Worm (Caenorhabditis elegans): ENCODE measurements around the gene F56B3.6.

Gene F56B3.6

DNA sequence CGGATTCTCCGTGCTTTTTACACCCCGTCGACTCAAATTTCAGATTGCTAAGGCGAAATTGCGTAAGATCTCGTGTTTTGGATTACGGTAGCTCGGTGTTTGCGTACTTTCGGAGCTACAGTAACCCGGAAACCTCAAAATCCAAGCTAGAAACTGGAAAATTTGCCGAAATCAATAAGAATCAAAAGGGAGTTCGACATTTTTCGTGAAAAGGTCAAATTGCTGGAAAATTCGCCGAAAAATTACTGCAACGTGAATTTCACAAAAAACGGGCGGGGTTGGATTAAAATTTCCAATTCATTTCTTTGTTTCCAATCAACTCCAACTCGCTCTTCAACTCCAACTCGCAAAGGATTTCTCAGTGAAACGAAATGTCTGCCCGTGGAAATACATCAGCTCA is at the start of gene F56B3.6:
Gene F56B3.6 (plus strand): TSS at position 301 of the 400 bp plus-strand sequence.
- TF ChIP-seq nhr-85 (tag), result no peak
- no peak for TF ChIP-seq skn-1 (tag; optimal IDR thresholded peaks at IDR 0.05)
- TF ChIP-seq efl-1 (optimal IDR thresholded peaks at IDR 0.05), result no peak
- no peak for TF ChIP-seq efl-1 (GFP tag; optimal IDR thresholded peaks at IDR 0.05 in 1 of 2)
- TF ChIP-seq unc-86 (tag; optimal IDR thresholded peaks at IDR 0.05), result no peak
- no peak for TF ChIP-seq ceh-63 (GFP tag; optimal IDR thresholded peaks at IDR 0.05)
- TF ChIP-seq nhr-77 (tag; optimal IDR thresholded peaks at IDR 0.05), result no peak
- no peak for TF ChIP-seq fkh-8 (tag; optimal IDR thresholded peaks at IDR 0.05)
- no peak for TF ChIP-seq zip-4 (GFP tag; optimal IDR thresholded peaks at IDR 0.05)
- no peak for TF ChIP-seq hlh-4 (tag; optimal IDR thresholded peaks at IDR 0.05)
- TF ChIP-seq rnt-1 (tag; optimal IDR thresholded peaks at IDR 0.05), result no peak
- TF ChIP-seq efl-3 (GFP tag; optimal IDR thresholded peaks at IDR 0.05), result no peak
- no peak for TF ChIP-seq C16A3.4 (tag; optimal IDR thresholded peaks at IDR 0.05)
- no peak for TF ChIP-seq unc-98 (GFP tag; IDR thresholded peaks at IDR 0.05)
- no peak for TF ChIP-seq pag-3 (tag; optimal IDR thresholded peaks at IDR 0.05; ENCODE audit: borderline replicate concordance, insufficient read depth)
- no peak for TF ChIP-seq alr-1 (tag; optimal IDR thresholded peaks at IDR 0.05; ENCODE audit: borderline replicate concordance)
- no peak for TF ChIP-seq lin-14 (GFP tag; optimal IDR thresholded peaks at IDR 0.05)
- TF ChIP-seq egl-13 (tag; optimal IDR thresholded peaks at IDR 0.05), result no peak

DNA sequence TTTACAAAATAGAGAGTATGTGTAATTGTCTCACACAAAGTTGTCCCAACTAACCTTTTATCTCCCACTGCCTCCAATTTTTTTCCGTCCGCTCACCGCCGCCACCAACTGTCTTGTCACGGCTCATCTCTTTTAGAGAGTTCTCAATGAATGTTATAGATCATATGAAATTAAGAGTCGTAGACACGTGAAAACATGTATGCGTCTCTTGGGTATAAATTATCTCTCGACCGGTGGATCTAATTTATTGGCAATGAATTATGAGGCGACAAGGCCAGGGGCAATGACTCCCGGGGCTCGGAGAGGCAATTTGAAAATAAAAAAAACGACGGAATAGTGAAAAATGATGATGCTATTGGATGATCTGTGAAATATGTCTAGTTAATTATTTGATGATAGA is 47.2 kb upstream of the F56B3.6 start:
- TF ChIP-seq nhr-20 (tag; optimal IDR thresholded peaks at IDR 0.05) (peak; percentile 29), nhr-237 (tag; optimal IDR thresholded peaks at IDR 0.05) (no peak), tbx-2 (tag; optimal IDR thresholded peaks at IDR 0.05) (peak; percentile 47), lin-15B (tag; optimal IDR thresholded peaks at IDR 0.05) (no peak), snu-23 (GFP tag; optimal IDR thresholded peaks at IDR 0.05) (peak; percentile 32), lin-14 (GFP tag; optimal IDR thresholded peaks at IDR 0.05) (peak; percentile 77), nhr-19 (GFP tag; conservative IDR thresholded peaks at IDR 0.05) (peak; percentile 47), dsc-1 (tag; optimal IDR thresholded peaks at IDR 0.05) (peak; percentile 19), nhr-71 (tag; optimal IDR thresholded peaks at IDR 0.05) (peak; percentile 81), rnt-1 (tag; optimal IDR thresholded peaks at IDR 0.05) (peak; percentile 74), lsy-2 (tag; optimal IDR thresholded peaks at IDR 0.05) (peak; percentile 5 to 13), efl-1 (optimal IDR thresholded peaks at IDR 0.05) (peak; percentile 12 to 26), efl-1 (GFP tag; optimal IDR thresholded peaks at IDR 0.05 in 1 of 2) (no peak), lin-39 (tag; optimal IDR thresholded peaks at IDR 0.05) (peak; percentile 58), nhr-47 (tag; optimal IDR thresholded peaks at IDR 0.05) (peak; percentile 10), C34B4.2 (tag; optimal IDR thresholded peaks at IDR 0.05) (no peak)

DNA sequence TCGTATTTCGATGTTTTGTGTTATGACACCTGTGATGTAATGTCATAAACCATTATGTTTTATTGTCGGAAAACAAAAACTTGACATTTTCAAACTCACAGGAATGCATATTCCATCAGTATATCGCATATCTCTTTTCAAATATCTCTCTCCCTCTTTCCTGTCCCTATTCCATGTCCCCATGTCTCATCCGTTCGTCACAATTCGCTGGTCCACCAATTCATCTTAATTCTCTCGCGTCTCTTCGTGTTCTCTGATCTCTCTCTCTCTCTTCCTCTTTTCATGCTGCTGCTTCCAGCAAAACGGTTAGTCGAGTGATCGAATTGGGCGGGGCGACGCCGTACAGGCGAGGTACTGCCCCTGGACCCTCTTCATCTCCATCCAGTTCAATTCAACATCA is 46.0 kb upstream of the F56B3.6 start:
- TF ChIP-seq egl-27 (tag; optimal IDR thresholded peaks at IDR 0.05) (no peak), lin-14 (GFP tag; optimal IDR thresholded peaks at IDR 0.05) (peak; percentile 7), rnt-1 (tag; optimal IDR thresholded peaks at IDR 0.05) (peak; percentile 2)

DNA sequence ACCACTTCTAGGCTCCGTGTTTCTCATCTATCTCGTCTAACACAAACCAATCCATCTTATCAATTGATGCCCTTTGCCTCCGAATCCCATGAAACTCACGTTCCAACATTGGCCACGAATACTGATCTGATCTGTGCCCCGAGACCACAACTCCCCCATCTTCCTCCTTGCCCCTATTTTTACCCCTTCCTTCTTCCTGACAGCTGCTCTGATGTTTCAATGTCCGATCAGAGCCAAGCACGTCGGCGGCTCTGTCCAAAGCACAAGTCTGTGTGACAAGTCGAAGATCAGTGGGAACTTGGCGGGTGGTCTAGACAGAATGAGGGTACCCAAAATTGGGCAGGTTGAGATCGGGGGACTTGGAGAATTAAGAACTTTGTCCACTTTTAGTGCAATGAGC is 41.5 kb upstream of the F56B3.6 start:
- TF ChIP-seq skn-1 (tag; optimal IDR thresholded peaks at IDR 0.05) (no peak), hlh-4 (tag; optimal IDR thresholded peaks at IDR 0.05) (no peak), elt-3 (tag; optimal IDR thresholded peaks at IDR 0.05) (no peak), ama-1 (optimal IDR thresholded peaks at IDR 0.05) (no peak), rnt-1 (tag; optimal IDR thresholded peaks at IDR 0.05) (peak; percentile 67), unc-86 (tag; optimal IDR thresholded peaks at IDR 0.05) (no peak), snu-23 (GFP tag; optimal IDR thresholded peaks at IDR 0.05) (no peak), nhr-71 (tag; optimal IDR thresholded peaks at IDR 0.05) (peak; percentile 73), nhr-19 (GFP tag; conservative IDR thresholded peaks at IDR 0.05) (peak; percentile 20; the same call in 1 of the 2 replicates), lin-14 (GFP tag; optimal IDR thresholded peaks at IDR 0.05) (peak; percentile 47)

DNA sequence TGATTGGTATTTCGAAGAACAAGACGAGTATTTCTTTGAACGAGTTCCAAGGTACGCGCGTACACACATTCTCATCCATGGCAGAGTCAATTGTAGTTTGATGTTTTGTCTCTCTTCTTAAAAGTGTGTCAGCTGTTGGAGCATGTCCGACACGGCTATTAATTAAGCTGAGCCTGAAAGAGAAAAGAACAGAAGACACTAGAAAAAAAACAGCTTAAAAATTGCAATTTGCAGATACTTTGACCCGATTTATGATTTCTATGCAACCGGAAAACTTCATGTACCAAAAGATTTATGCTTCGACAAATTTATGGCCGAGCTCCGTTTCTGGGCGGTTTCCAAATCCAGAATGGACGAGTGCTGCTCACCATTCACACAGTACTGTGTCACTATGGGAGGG is 38.3 kb upstream of the F56B3.6 start:
- TF ChIP-seq rnt-1 (tag; optimal IDR thresholded peaks at IDR 0.05), result peak; percentile 11
- TF ChIP-seq egl-27 (tag; optimal IDR thresholded peaks at IDR 0.05), result no peak
- TF ChIP-seq nhr-47 (tag; optimal IDR thresholded peaks at IDR 0.05), result no peak
- peak; percentile 26 for TF ChIP-seq nhr-71 (tag; optimal IDR thresholded peaks at IDR 0.05)
- no peak for TF ChIP-seq efl-1 (optimal IDR thresholded peaks at IDR 0.05)
- no peak for TF ChIP-seq efl-1 (GFP tag; optimal IDR thresholded peaks at IDR 0.05 in 1 of 2)
- TF ChIP-seq ztf-4 (tag; optimal IDR thresholded peaks at IDR 0.05), result no peak

All from whole organism, L1 larva.